Fruit fly (Drosophila melanogaster) whole organism, prepupa: ENCODE measurements around the gene CG31710.

Experiments used
- CG34406 ChIP-seq: fragments of 200-800 bp; sonication (Bioruptor generic); optimal IDR thresholded peaks from 3 replicates; lab custom pipeline; 2016; ENCODE audit warnings: missing biosample characterization, missing genetic modification characterization
- CG3919 ChIP-seq: fragments of 200-800 bp; sonication (Bioruptor generic); optimal IDR thresholded peaks from 3 replicates; lab custom pipeline; 2016; ENCODE audit warnings: missing biosample characterization, missing genetic modification characterization
- CG6854 ChIP-seq: fragments of 200-800 bp; sonication (Bioruptor generic); optimal IDR thresholded peaks from 2 replicates; lab custom pipeline; 2017; ENCODE audit warnings: missing biosample characterization, mild to moderate bottlenecking, missing genetic modification characterization
- CG9139 ChIP-seq: fragments of 200-800 bp; sonication (Bioruptor generic); optimal IDR thresholded peaks from 3 replicates; lab custom pipeline; 2017; ENCODE audit warnings: missing biosample characterization, mild to moderate bottlenecking, missing genetic modification characterization
- Ets21C ChIP-seq: fragments of 200-800 bp; sonication (Bioruptor generic); optimal IDR thresholded peaks from 3 replicates; lab custom pipeline; 2016; ENCODE audit warnings: missing biosample characterization, missing genetic modification characterization
- Lpt ChIP-seq: fragments of 200-800 bp; sonication (Bioruptor generic); optimal IDR thresholded peaks from 3 replicates; lab custom pipeline; 2016; ENCODE audit warnings: missing biosample characterization, missing genetic modification characterization
- Smox ChIP-seq: fragments of 200-800 bp; sonication (Bioruptor generic); optimal IDR thresholded peaks from 3 replicates; lab custom pipeline; 2016; ENCODE audit warnings: missing biosample characterization, missing genetic modification characterization
- Sox102F ChIP-seq: fragments of 200-800 bp; sonication (Bioruptor generic); optimal IDR thresholded peaks from 2 replicates; lab custom pipeline; 2016; ENCODE audit warnings: missing biosample characterization, mild to moderate bottlenecking, missing genetic modification characterization
- acj6 ChIP-seq: fragments of 200-800 bp; sonication (Bioruptor generic); optimal IDR thresholded peaks from 3 replicates; lab custom pipeline; 2016; ENCODE audit warnings: missing biosample characterization, missing genetic modification characterization
- vri ChIP-seq: fragments of 200-800 bp; sonication (Bioruptor generic); optimal IDR thresholded peaks from 3 replicates; lab custom pipeline; 2016; ENCODE audit warnings: missing biosample characterization, mild to moderate bottlenecking, missing genetic modification characterization

DNA sequence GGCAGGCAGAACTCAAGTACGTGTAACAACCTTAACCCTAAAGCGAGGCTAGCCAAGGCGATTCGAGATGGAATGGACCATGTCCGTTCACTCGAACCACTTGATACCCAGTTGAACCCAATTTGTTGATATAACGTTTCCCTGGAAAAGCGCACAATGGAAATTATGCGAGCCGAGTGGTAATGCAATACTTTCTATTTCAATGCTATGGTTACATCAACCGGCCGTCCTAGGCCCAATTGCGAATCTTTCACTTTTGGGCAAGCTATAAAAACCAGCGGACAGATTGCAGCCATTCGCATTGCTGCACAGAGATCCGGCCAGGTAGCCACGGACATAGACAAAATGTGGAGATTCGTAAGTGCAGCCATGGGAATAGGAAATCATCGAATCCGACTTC, 49.5 kb downstream of the CG31710 start, which contains the start of gene CG33299:
- no peak for TF ChIP-seq Smox (GFP tag; lab: Kevin White, UChicago)
- no peak for TF ChIP-seq CG6854 (GFP tag; lab: Kevin White, UChicago)
- no peak for TF ChIP-seq CG34406 (GFP tag; lab: Kevin White, UChicago)
- TF ChIP-seq vri (GFP tag; lab: Kevin White, UChicago) = no peak
- TF ChIP-seq Lpt (GFP tag; lab: Kevin White, UChicago) = no peak
- no peak for TF ChIP-seq acj6 (GFP tag; lab: Kevin White, UChicago)
- TF ChIP-seq CG3919 = no peak
- no peak for TF ChIP-seq CG9139
- no peak for TF ChIP-seq Sox102F (GFP tag; lab: Kevin White, UChicago)
- no peak for TF ChIP-seq Ets21C (GFP tag; lab: Kevin White, UChicago)
